Fruit fly (Drosophila melanogaster): Measurements from ENCODE around the gene Sulf1.

- TF ChIP-seq CTCF (optimal IDR thresholded peaks at IDR 0.05), result no peak
- TF ChIP-seq CG8478 (optimal IDR thresholded peaks at IDR 0.05), result no peak
These were observed 51.5 kb downstream of the Sulf1 start for dm6 chr3R:16287850-16288249.
